Fruit fly (Drosophila melanogaster) whole organism, embryonic: ENCODE results near the gene CG15891.

Source experiments
- Atf6 ChIP-seq: fragments of 200-800 bp; sonication (Bioruptor generic); IDR thresholded peaks from 2 replicates; pipeline ENCODE4 v1.3.6; 2022; ENCODE audit warnings: missing biosample characterization, missing genetic modification characterization
- CG10959 ChIP-seq: fragments of 200-800 bp; sonication (Bioruptor generic); IDR thresholded peaks from 2 replicates; pipeline ENCODE4 v1.3.6; 2022; ENCODE audit warnings: missing biosample characterization, missing genetic modification characterization
- CG13296 ChIP-seq: fragments of 200-800 bp; sonication (Bioruptor generic); optimal IDR thresholded peaks from 3 replicates; lab custom pipeline; 2018; ENCODE audit warnings: missing biosample characterization, mild to moderate bottlenecking, missing genetic modification characterization
- CG14965 ChIP-seq: fragments of 200-800 bp; sonication (Bioruptor generic); optimal IDR thresholded peaks from 2 replicates; lab custom pipeline; 2016; ENCODE audit warnings: missing biosample characterization, missing genetic modification characterization, borderline replicate concordance
- CG18011 ChIP-seq: fragments of 200-800 bp; sonication (Bioruptor generic); optimal IDR thresholded peaks from 2 replicates; lab custom pipeline; 2017; ENCODE audit warnings: missing biosample characterization, missing genetic modification characterization, mild to moderate bottlenecking, moderate library complexity, missing genotype
- CG18619 ChIP-seq: fragments of 200-800 bp; sonication (Bioruptor generic); optimal IDR thresholded peaks from 3 replicates; lab custom pipeline; 2017; ENCODE audit warnings: missing biosample characterization, mild to moderate bottlenecking, missing genetic modification characterization
- CG33213 ChIP-seq: fragments of 200-800 bp; sonication (Bioruptor generic); optimal IDR thresholded peaks from 3 replicates; lab custom pipeline; 2016; ENCODE audit warnings: missing biosample characterization, missing genetic modification characterization
- CG34422 ChIP-seq: fragments of 200-800 bp; sonication (Bioruptor generic); IDR thresholded peaks from 3 replicates; pipeline ENCODE4 v1.3.6; 2022; ENCODE audit warnings: missing biosample characterization, missing genetic modification characterization
- CG3847 ChIP-seq: fragments of 200-800 bp; sonication (Bioruptor generic); IDR thresholded peaks from 2 replicates; pipeline ENCODE4 v1.3.6; 2022; ENCODE audit warnings: missing biosample characterization, missing genetic modification characterization
- CG4730 ChIP-seq: fragments of 200-800 bp; sonication (Bioruptor generic); IDR thresholded peaks from 2 replicates; pipeline ENCODE4 v1.3.6; 2022; ENCODE audit warnings: missing biosample characterization, missing genetic modification characterization
- CG5245 ChIP-seq: fragments of 200-800 bp; sonication (Bioruptor generic); optimal IDR thresholded peaks from 3 replicates; lab custom pipeline; 2016; ENCODE audit warnings: missing biosample characterization, missing genetic modification characterization
- CG6689 ChIP-seq: fragments of 200-800 bp; sonication (Bioruptor generic); IDR thresholded peaks from 2 replicates; pipeline ENCODE4 v1.3.6; 2022; ENCODE audit warnings: missing biosample characterization, missing genetic modification characterization
- CG6791 ChIP-seq: fragments of 200-800 bp; sonication (Bioruptor generic); IDR thresholded peaks from 3 replicates; pipeline ENCODE4 v1.3.6; 2022; ENCODE audit warnings: missing biosample characterization, missing genetic modification characterization; ENCODE audit not compliant: partially characterized antibody
- CG7271 ChIP-seq: fragments of 200-800 bp; sonication (Bioruptor generic); optimal IDR thresholded peaks from 2 replicates; lab custom pipeline; 2018; ENCODE audit warnings: missing biosample characterization, mild to moderate bottlenecking, missing genetic modification characterization, moderate library complexity
- CG8290 ChIP-seq, 3 experiments: fragments of 200-800 bp; sonication (Bioruptor generic); optimal IDR thresholded peaks; 2 replicates each; lab custom pipeline; 2016 to 2019; ENCODE audit warnings: missing biosample characterization in 3 of 3, missing genetic modification characterization in 3 of 3, mild to moderate bottlenecking in 2 of 3, moderate library complexity in 1 of 3
- Camta ChIP-seq: fragments of 200-800 bp; sonication (Bioruptor generic); optimal IDR thresholded peaks from 2 replicates; lab custom pipeline; 2016; ENCODE audit warnings: missing biosample characterization, missing genetic modification characterization
- Dad ChIP-seq: fragments of 200-800 bp; sonication (Bioruptor generic); optimal IDR thresholded peaks from 3 replicates; lab custom pipeline; 2016; ENCODE audit warnings: missing biosample characterization, missing genetic modification characterization
- Dbx ChIP-seq: fragments of 200-800 bp; sonication (Bioruptor generic); IDR thresholded peaks from 3 replicates; pipeline ENCODE4 v1.3.6; 2022; ENCODE audit warnings: missing biosample characterization, missing genetic modification characterization
- H15 ChIP-seq: fragments of 200-800 bp; sonication (Bioruptor generic); IDR thresholded peaks from 3 replicates; pipeline ENCODE4 v1.3.6; 2022; ENCODE audit warnings: missing biosample characterization, missing genetic modification characterization
- Hmr ChIP-seq: fragments of 200-800 bp; sonication (Bioruptor generic); optimal IDR thresholded peaks from 3 replicates; lab custom pipeline; 2017; ENCODE audit warnings: mild to moderate bottlenecking, missing biosample characterization, missing genetic modification reagents, missing genetic modification characterization
- Hr78 ChIP-seq, 2 experiments: fragments of 200-800 bp in 1 of 2; fragments of >200 bp in 1 of 2; sonication (Bioruptor generic) in 1 of 2; optimal IDR thresholded peaks; 2 replicates each; lab custom pipeline; 2017 to 2019; ENCODE audit warnings: missing biosample characterization in 2 of 2, missing genetic modification characterization in 2 of 2, mild to moderate bottlenecking in 1 of 2, moderate library complexity in 1 of 2
- Lhr ChIP-seq: fragments of 200-800 bp; sonication (Bioruptor generic); optimal IDR thresholded peaks from 3 replicates; lab custom pipeline; 2017; ENCODE audit warnings: mild to moderate bottlenecking, missing biosample characterization, missing genetic modification reagents, missing genetic modification characterization
- Mrtf ChIP-seq: fragments of 200-800 bp; sonication (Bioruptor generic); IDR thresholded peaks from 3 replicates; pipeline ENCODE4 v1.3.6; 2022; ENCODE audit warnings: missing biosample characterization, missing genetic modification characterization
- Optix ChIP-seq: fragments of 200-800 bp; sonication (Bioruptor generic); IDR thresholded peaks from 3 replicates; pipeline ENCODE4 v1.3.6; 2022; ENCODE audit warnings: missing biosample characterization, missing genetic modification characterization
- Sry-δ ChIP-seq: fragments of 200-800 bp; sonication (Bioruptor generic); optimal IDR thresholded peaks from 2 replicates; lab custom pipeline; 2016; ENCODE audit warnings: missing biosample characterization, missing genetic modification characterization
- Xrp1 ChIP-seq: fragments of 200-800 bp; sonication (Bioruptor generic); IDR thresholded peaks from 2 replicates; pipeline ENCODE4 v1.3.6; 2022; ENCODE audit warnings: missing biosample characterization, missing genetic modification characterization
- al ChIP-seq: fragments of 200-800 bp; sonication (Bioruptor generic); IDR thresholded peaks from 2 replicates; pipeline ENCODE4 v1.3.6; 2022; ENCODE audit warnings: missing biosample characterization, missing genetic modification characterization
- ato ChIP-seq: fragments of 200-800 bp; sonication (Bioruptor generic); IDR thresholded peaks from 2 replicates; pipeline ENCODE4 v1.3.6; 2022; ENCODE audit warnings: missing biosample characterization, missing genetic modification characterization; ENCODE audit not compliant: partially characterized antibody
- cg ChIP-seq: fragments of 200-800 bp; sonication (Bioruptor generic); optimal IDR thresholded peaks from 3 replicates; lab custom pipeline; 2019; ENCODE audit warnings: missing biosample characterization, mild to moderate bottlenecking, missing genetic modification characterization, moderate library complexity
- chm ChIP-seq: fragments of 200-800 bp; sonication (Bioruptor generic); IDR thresholded peaks from 2 replicates; pipeline ENCODE4 v1.3.6; 2022; ENCODE audit warnings: missing biosample characterization, missing genetic modification characterization
- crp ChIP-seq, 2 experiments: fragments of 200-800 bp; sonication (Bioruptor generic); optimal IDR thresholded peaks; 2 replicates in 1 of 2; 3 replicates in 1 of 2; lab custom pipeline; 2017; ENCODE audit warnings: missing biosample characterization in 2 of 2, missing genetic modification characterization in 2 of 2, mild to moderate bottlenecking in 1 of 2, moderate library complexity in 1 of 2
- dimm ChIP-seq: fragments of 200-800 bp; sonication (Bioruptor generic); IDR thresholded peaks from 2 replicates; pipeline ENCODE4 v1.3.6; 2022; ENCODE audit warnings: missing biosample characterization, missing genetic modification characterization
- ftz-f1 ChIP-seq: fragments of 200-800 bp; sonication (Bioruptor generic); optimal IDR thresholded peaks from 2 replicates; lab custom pipeline; 2016; ENCODE audit warnings: missing biosample characterization, missing genetic modification characterization
- grau ChIP-seq: fragments of 200-800 bp; optimal IDR thresholded peaks from 3 replicates; lab custom pipeline; 2019; ENCODE audit warnings: missing biosample characterization, mild to moderate bottlenecking, missing genetic modification characterization, moderate library complexity
- jigr1 ChIP-seq: fragments of 200-800 bp; sonication (Bioruptor generic); IDR thresholded peaks from 3 replicates; pipeline ENCODE4 v1.3.6; 2022; ENCODE audit warnings: missing biosample characterization, missing genetic modification characterization
- lab ChIP-seq: fragments of 200-800 bp; sonication (Bioruptor generic); optimal IDR thresholded peaks from 3 replicates; lab custom pipeline; 2017; ENCODE audit warnings: missing biosample characterization, missing genetic modification characterization, mild to moderate bottlenecking, moderate library complexity, missing genetic modification reagents
- nau ChIP-seq: fragments of 200-800 bp; sonication (Bioruptor generic); optimal IDR thresholded peaks from 3 replicates; lab custom pipeline; 2017; ENCODE audit warnings: missing biosample characterization, mild to moderate bottlenecking, missing genetic modification characterization, missing genetic modification reagents
- phol ChIP-seq: fragments of 200-800 bp; sonication (Bioruptor generic); optimal IDR thresholded peaks from 3 replicates; lab custom pipeline; 2018; ENCODE audit warnings: missing biosample characterization, mild to moderate bottlenecking, missing genetic modification characterization, moderate library complexity
- rib ChIP-seq: fragments of 200-800 bp; sonication (Bioruptor generic); IDR thresholded peaks from 2 replicates; pipeline ENCODE4 v1.3.6; 2022; ENCODE audit warnings: missing biosample characterization, missing genetic modification characterization
- row ChIP-seq: fragments of 200-800 bp; sonication (Bioruptor generic); IDR thresholded peaks from 3 replicates; pipeline ENCODE4 v1.3.6; 2022; ENCODE audit warnings: missing biosample characterization, missing genetic modification characterization
- schlank ChIP-seq: fragments of 200-800 bp; sonication (Bioruptor generic); optimal IDR thresholded peaks from 2 replicates; lab custom pipeline; 2018; ENCODE audit warnings: missing biosample characterization, mild to moderate bottlenecking, missing genetic modification characterization
- sd ChIP-seq: fragments of 200-800 bp; sonication (Bioruptor generic); optimal IDR thresholded peaks from 3 replicates; lab custom pipeline; 2018; ENCODE audit warnings: missing biosample characterization, mild to moderate bottlenecking, missing genetic modification characterization, moderate library complexity
- shn ChIP-seq: fragments of 200-800 bp; sonication (Bioruptor generic); optimal IDR thresholded peaks from 3 replicates; lab custom pipeline; 2016; ENCODE audit warnings: missing biosample characterization, missing genetic modification characterization
- slou ChIP-seq: fragments of 200-800 bp; sonication (Bioruptor generic); optimal IDR thresholded peaks from 3 replicates; lab custom pipeline; 2016; ENCODE audit warnings: missing biosample characterization, missing genetic modification characterization
- slp2 ChIP-seq: fragments of 200-800 bp; sonication (Bioruptor generic); optimal IDR thresholded peaks from 2 replicates; lab custom pipeline; 2016; ENCODE audit warnings: missing biosample characterization, missing genetic modification characterization
- trem ChIP-seq: fragments of 200-800 bp; optimal IDR thresholded peaks from 3 replicates; lab custom pipeline; 2019; ENCODE audit warnings: missing biosample characterization, mild to moderate bottlenecking, missing genetic modification characterization, moderate library complexity
- unc-4 ChIP-seq: fragments of 200-800 bp; sonication (Bioruptor generic); IDR thresholded peaks from 2 replicates; pipeline ENCODE4 v1.3.6; 2022; ENCODE audit warnings: missing biosample characterization, missing genetic modification characterization; ENCODE audit not compliant: partially characterized antibody
- usp ChIP-seq: fragments of >200 bp; optimal IDR thresholded peaks from 2 replicates; lab custom pipeline; 2017; ENCODE audit warnings: missing biosample characterization, missing genetic modification characterization
- vvl ChIP-seq: fragments of 200-800 bp; sonication (Bioruptor generic); IDR thresholded peaks from 2 replicates; pipeline ENCODE4 v1.3.6; 2022; ENCODE audit warnings: missing biosample characterization, missing genetic modification characterization

The CG15891 gene

DNA sequence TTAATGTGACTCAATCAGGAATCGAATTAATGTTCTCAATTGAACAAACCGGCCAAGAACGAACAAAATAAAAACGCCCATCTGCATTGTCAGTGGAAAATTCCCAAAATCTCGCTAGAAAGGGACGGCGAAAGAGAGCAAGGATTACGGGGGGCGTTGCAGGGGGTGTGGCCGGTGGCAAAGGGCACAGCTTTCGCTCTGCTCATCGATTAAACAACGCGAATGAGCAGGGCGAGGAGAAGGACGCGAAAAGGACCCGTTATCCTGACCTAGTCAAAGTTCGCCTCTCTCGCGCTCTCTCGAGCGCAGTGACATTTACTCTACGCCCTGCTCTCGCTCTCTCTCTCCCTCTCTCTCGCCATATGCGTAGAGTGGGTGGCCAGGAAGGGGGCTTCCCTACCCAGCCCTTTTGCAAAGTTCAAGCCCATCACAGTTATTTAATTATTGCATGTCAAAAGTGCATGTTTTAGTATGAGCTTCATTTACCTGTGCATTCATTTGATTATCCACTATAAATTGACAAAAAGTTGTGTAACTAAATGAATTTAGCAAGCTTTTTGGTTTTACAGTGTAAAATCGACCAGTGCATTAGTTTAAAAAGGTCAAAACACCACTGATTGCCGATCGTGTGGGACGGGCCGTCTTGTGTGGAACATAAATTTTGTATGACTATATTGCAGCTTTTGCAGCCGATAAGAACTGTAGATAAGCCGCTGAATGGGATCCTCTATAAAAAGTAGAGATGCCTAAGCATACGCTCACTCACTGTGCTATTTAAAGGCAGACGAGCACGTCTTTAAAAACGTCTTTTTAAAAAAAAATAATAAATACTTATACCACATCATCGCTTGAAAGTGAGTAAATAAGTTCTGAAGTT, 43.8 kb upstream of the CG15891 start (continued):
- peak in 1 of 2 experiments; percentile 9 for TF ChIP-seq Hr78 (GFP tag; optimal IDR thresholded peaks at IDR 0.05; lab: Kevin White, UChicago)
- no peak for TF ChIP-seq cg (GFP tag; lab: Kevin White, UChicago)
- no peak for TF ChIP-seq CG34422 (GFP tag; lab: Robert Waterston, UW)
- TF ChIP-seq CG7271 (tag; lab: Kevin White, UChicago), result no peak
- peak; percentile 2 for TF ChIP-seq phol (tag; lab: Kevin White, UChicago)
- TF ChIP-seq chm (GFP tag; lab: Robert Waterston, UW), result no peak
- no peak for TF ChIP-seq dimm
- TF ChIP-seq H15 (GFP tag; lab: Robert Waterston, UW), result peak; percentile 8; the same call in 1 of the 3 replicates
- no peak for TF ChIP-seq crp (GFP tag; optimal IDR thresholded peaks at IDR 0.05; lab: Kevin White, UChicago)
- peak; percentile 42 for TF ChIP-seq CG18619
- TF ChIP-seq jigr1 (GFP tag; lab: Robert Waterston, UW), result no peak
- no peak for TF ChIP-seq CG10959 (GFP tag; lab: Robert Waterston, UW)
- no peak for TF ChIP-seq CG13296 (GFP tag; lab: Kevin White, UChicago)
- TF ChIP-seq CG18011, result no peak
- no peak for TF ChIP-seq shn (GFP tag; lab: Kevin White, UChicago)
- no peak for TF ChIP-seq vvl (GFP tag; lab: Robert Waterston, UW)
- no peak for TF ChIP-seq CG14965
- no peak for TF ChIP-seq CG33213 (GFP tag; lab: Kevin White, UChicago)
- TF ChIP-seq ftz-f1 (GFP tag; lab: Kevin White, UChicago), result no peak
- no peak for TF ChIP-seq CG6791 (GFP tag; lab: Robert Waterston, UW)
- TF ChIP-seq slp2 (GFP tag; lab: Kevin White, UChicago), result no peak
- no peak for TF ChIP-seq Mrtf
- TF ChIP-seq Atf6 (GFP tag; lab: Robert Waterston, UW), result no peak
- no peak for TF ChIP-seq slou
- peak; percentile 28 for TF ChIP-seq Dad
- no peak for TF ChIP-seq CG6689 (GFP tag; lab: Robert Waterston, UW)
- TF ChIP-seq Sry-δ (GFP tag; lab: Kevin White, UChicago), result no peak
- TF ChIP-seq trem (tag; lab: Kevin White, UChicago), result no peak
- peak; percentile 40; the same call in 1 of the 3 replicates for TF ChIP-seq row (GFP tag; lab: Robert Waterston, UW)
- no peak for TF ChIP-seq rib (GFP tag; lab: Robert Waterston, UW)
- no peak for TF ChIP-seq Lhr
- no peak for TF ChIP-seq nau (GFP tag; lab: Kevin White, UChicago)
- no peak for TF ChIP-seq Optix
- TF ChIP-seq CG5245 (GFP tag; lab: Kevin White, UChicago), result no peak
- TF ChIP-seq Hmr (GFP tag; lab: Kevin White, UChicago), result peak; percentile 23
- TF ChIP-seq schlank (tag; lab: Kevin White, UChicago), result no peak
- no peak for TF ChIP-seq al
- no peak for TF ChIP-seq sd (tag; lab: Kevin White, UChicago)
- TF ChIP-seq grau, result peak; percentile 4
- TF ChIP-seq Dbx (GFP tag; lab: Robert Waterston, UW), result no peak
- peak; percentile 22; the same call in 1 of the 2 replicates for TF ChIP-seq Xrp1 (GFP tag; lab: Robert Waterston, UW)
- TF ChIP-seq Camta, result no peak
- TF ChIP-seq CG8290 (GFP tag; optimal IDR thresholded peaks at IDR 0.05; lab: Kevin White, UChicago), result no peak
- peak in 1 of 2 experiments; percentile 32 for TF ChIP-seq CG8290 (tag; optimal IDR thresholded peaks at IDR 0.05; lab: Kevin White, UChicago)
- no peak for TF ChIP-seq CG4730 (GFP tag; lab: Robert Waterston, UW)
- no peak for TF ChIP-seq unc-4
- no peak for TF ChIP-seq ato (GFP tag; lab: Robert Waterston, UW)
- TF ChIP-seq CG3847, result 0 out of 2 replicates have a peak, but pooled peaks have one; percentile 13
- no peak for TF ChIP-seq usp (GFP tag; lab: Kevin White, UChicago)
- TF ChIP-seq lab, result peak; percentile 37
